Worm (Caenorhabditis elegans): ENCODE results near the gene lgc-38.

ce11 chrIII:6979584-6979983, 29.4 kb upstream of the lgc-38 start, which contains the start of gene ceh-20:
- TF ChIP-seq zfp-2 (tag; optimal IDR thresholded peaks at IDR 0.05) (no peak), ZK337.2 (GFP tag; IDR thresholded peaks at IDR 0.05) (no peak), ceh-82 (tag; optimal IDR thresholded peaks at IDR 0.05) (no peak), hmg-1.1 (GFP tag; IDR thresholded peaks at IDR 0.05) (no peak), ZK546.5 (tag; optimal IDR thresholded peaks at IDR 0.05) (no peak), Y48G9A.11 (GFP tag; IDR thresholded peaks at IDR 0.05) (no peak), dve-1 (tag; optimal IDR thresholded peaks at IDR 0.05; ENCODE audit: insufficient read depth) (no peak), zag-1 (tag; optimal IDR thresholded peaks at IDR 0.05) (no peak), nhr-237 (tag; optimal IDR thresholded peaks at IDR 0.05) (no peak), mdl-1 (tag; optimal IDR thresholded peaks at IDR 0.05) (no peak), aly-2 (tag; optimal IDR thresholded peaks at IDR 0.05) (no peak), rbr-2 (tag; optimal IDR thresholded peaks at IDR 0.05) (no peak), nhr-102 (tag; optimal IDR thresholded peaks at IDR 0.05) (no peak)

Data from whole organism, L4 larva.